Worm (Caenorhabditis elegans) whole organism, L1 larva: ENCODE measurements around the gene F52H2.5.

Experiments
- aly-2 ChIP-seq: fragments of 150-350 bp; optimal IDR thresholded peaks from 2 replicates; lab custom pipeline; 2014; ENCODE audit warnings: missing biosample characterization, missing genetic modification characterization
- lsy-2 ChIP-seq, 2 experiments: fragments of 150-350 bp; optimal IDR thresholded peaks; 2 replicates each; lab custom pipeline; 2014; ENCODE audit warnings: missing biosample characterization in 2 of 2, missing genetic modification characterization in 2 of 2
- nhr-47 ChIP-seq: sonication (generic microtip); optimal IDR thresholded peaks from 2 replicates; lab custom pipeline; 2016; ENCODE audit warnings: mild to moderate bottlenecking, missing genetic modification characterization, moderate library complexity, missing compliant biosample characterization
- nhr-76 ChIP-seq: sonication (generic microtip); optimal IDR thresholded peaks from 2 replicates; lab custom pipeline; 2017; ENCODE audit warnings: missing biosample characterization, missing genetic modification characterization
- snpc-4 ChIP-seq: fragments of 150-350 bp; optimal IDR thresholded peaks from 2 replicates; lab custom pipeline; 2014; ENCODE audit warnings: missing biosample characterization, missing genetic modification characterization
- tlp-1 ChIP-seq: fragments of 150-350 bp; optimal IDR thresholded peaks from 2 replicates; lab custom pipeline; 2014; ENCODE audit warnings: missing biosample characterization, missing genetic modification characterization
- unc-62 ChIP-seq: fragments of 150-350 bp; optimal IDR thresholded peaks from 2 replicates; lab custom pipeline; 2014; ENCODE audit warnings: missing biosample characterization, missing genetic modification reagents, missing genetic modification characterization
- ztf-11 ChIP-seq, 2 experiments: sonication (generic microtip); optimal IDR thresholded peaks; 2 replicates each; lab custom pipeline; 2016 to 2017; ENCODE audit warnings: missing genetic modification characterization in 2 of 2, missing biosample characterization in 1 of 2, missing compliant biosample characterization in 1 of 2

ce11 chrX:2508449-2508848 is 51.4 kb downstream of the F52H2.5 start, which contains the start of gene K02E10.7:
- no peak for TF ChIP-seq aly-2 (tag; lab: Kevin White, UChicago)
- TF ChIP-seq tlp-1 (tag; lab: Kevin White, UChicago) = no peak
- no peak for TF ChIP-seq ztf-11 (tag; optimal IDR thresholded peaks at IDR 0.05; lab: Kevin White, UChicago)
- TF ChIP-seq nhr-76 = no peak
- TF ChIP-seq nhr-47 (tag; lab: Kevin White, UChicago) = no peak
- no peak for TF ChIP-seq snpc-4
- no peak for TF ChIP-seq unc-62
- TF ChIP-seq lsy-2 (tag; optimal IDR thresholded peaks at IDR 0.05; lab: Kevin White, UChicago) = no peak
